Worm (Caenorhabditis elegans) whole organism, dauer: ENCODE results near the gene R09E10.8.

Source experiments
- unc-62 ChIP-seq: sonication (generic microtip); optimal IDR thresholded peaks from 2 replicates; lab custom pipeline; 2017; ENCODE audit warnings: missing biosample characterization, missing genetic modification reagents, missing genetic modification characterization

The R09E10.8 gene

ce11 chrIV:10310329-10310728, at the start of gene R09E10.8:
R09E10.8 (minus strand) TSS chrIV:10310429.
- TF ChIP-seq unc-62 (GFP tag; lab: Kevin White, UChicago) = no peak

ce11 chrIV:10357842-10358241, 47.6 kb upstream of the R09E10.8 start, which contains the start of gene gkow-1:
gkow-1 (plus strand) TSS chrIV:10358142.
- no peak for TF ChIP-seq unc-62 (GFP tag; lab: Kevin White, UChicago)

ce11 chrIV:10357072-10357471, 46.8 kb upstream of the R09E10.8 start, which contains the start of gene R11A8.1:
R11A8.1 (minus strand) TSS chrIV:10357172.
- no peak for TF ChIP-seq unc-62 (GFP tag; lab: Kevin White, UChicago)

- TF ChIP-seq unc-62 (GFP tag; lab: Kevin White, UChicago) = no peak
Observed at ce11 chrIV:10352243-10352642, 42.0 kb upstream of the R09E10.8 start, which contains the start of gene Y43C5B.2. Y43C5B.2 (minus strand) TSS chrIV:10352343.

- no peak for TF ChIP-seq unc-62 (GFP tag; lab: Kevin White, UChicago)
Observed at ce11 chrIV:10349871-10350640, 39.8 kb upstream of the R09E10.8 start, which contains the start of the genes unc-43 and Y43C5B.3. unc-43 (minus strand) TSS chrIV:10350217. Y43C5B.3 (plus strand) TSS chrIV:10350590.

ce11 chrIV:10347528-10347927, 37.3 kb upstream of the R09E10.8 start:
- no peak for TF ChIP-seq unc-62 (GFP tag; lab: Kevin White, UChicago)

ce11 chrIV:10346948-10347347, 36.7 kb upstream of the R09E10.8 start:
- TF ChIP-seq unc-62 (GFP tag; lab: Kevin White, UChicago) = no peak

ce11 chrIV:10345990-10346389, 35.8 kb upstream of the R09E10.8 start:
- TF ChIP-seq unc-62 (GFP tag; lab: Kevin White, UChicago) = no peak

ce11 chrIV:10345486-10345885, 35.3 kb upstream of the R09E10.8 start:
- TF ChIP-seq unc-62 (GFP tag; lab: Kevin White, UChicago) = no peak

- TF ChIP-seq unc-62 (GFP tag; lab: Kevin White, UChicago) = no peak
Observed at ce11 chrIV:10344621-10345020, 34.4 kb upstream of the R09E10.8 start.

- TF ChIP-seq unc-62 (GFP tag; lab: Kevin White, UChicago) = no peak
Observed at ce11 chrIV:10342361-10342706, 32.1 kb upstream of the R09E10.8 start.

- TF ChIP-seq unc-62 (GFP tag; lab: Kevin White, UChicago) = no peak
Observed at ce11 chrIV:10341618-10342360, 31.6 kb upstream of the R09E10.8 start.

- TF ChIP-seq unc-62 (GFP tag; lab: Kevin White, UChicago) = no peak
Observed at ce11 chrIV:10339701-10340100, 29.5 kb upstream of the R09E10.8 start.

- TF ChIP-seq unc-62 (GFP tag; lab: Kevin White, UChicago) = no peak
Observed at ce11 chrIV:10337286-10337685, 27.1 kb upstream of the R09E10.8 start.

ce11 chrIV:10331882-10332281, 21.7 kb upstream of the R09E10.8 start:
- no peak for TF ChIP-seq unc-62 (GFP tag; lab: Kevin White, UChicago)

- TF ChIP-seq unc-62 (GFP tag; lab: Kevin White, UChicago) = no peak
Observed at ce11 chrIV:10330962-10331361, 20.7 kb upstream of the R09E10.8 start.
